Worm (Caenorhabditis elegans) whole organism, young adult: ENCODE data around the gene Y39B6A.29.

ENCODE experiments used
- B0336.3 ChIP-seq: fragments of 200-800 bp; sonication (Bioruptor generic); IDR thresholded peaks from 2 replicates; pipeline ENCODE4 v1.3.6; 2022; ENCODE audit warnings: missing genetic modification characterization, missing compliant biosample characterization
- C17E4.6 ChIP-seq: fragments of 200-800 bp; sonication (Bioruptor generic); IDR thresholded peaks from 2 replicates; pipeline ENCODE4 v1.3.6; 2022; ENCODE audit warnings: missing genetic modification reagents, missing genetic modification characterization, missing compliant biosample characterization
- D2030.7 ChIP-seq: fragments of 200-800 bp; sonication (Bioruptor generic); IDR thresholded peaks from 2 replicates; pipeline ENCODE4 v1.3.6; 2022; ENCODE audit warnings: missing genetic modification reagents, missing genetic modification characterization, missing compliant biosample characterization
- F10E7.11 ChIP-seq: sonication (generic microtip); optimal IDR thresholded peaks from 2 replicates; lab custom pipeline; 2017; ENCODE audit warnings: mild to moderate bottlenecking, missing genetic modification characterization, moderate library complexity, missing compliant biosample characterization
- F22D6.2 ChIP-seq: sonication (generic microtip); optimal IDR thresholded peaks from 2 replicates; lab custom pipeline; 2016; ENCODE audit warnings: mild to moderate bottlenecking, missing genetic modification characterization, missing compliant biosample characterization
- F49E8.2 ChIP-seq: sonication (generic microtip); optimal IDR thresholded peaks from 3 replicates; lab custom pipeline; 2017; ENCODE audit warnings: missing genetic modification characterization, mild to moderate bottlenecking, missing compliant biosample characterization, antibody characterized with exemption, moderate library complexity; ENCODE audit not compliant: insufficient read depth
- Y53G8AR.9 ChIP-seq: fragments of 200-800 bp; sonication (Bioruptor generic); conservative IDR thresholded peaks from 2 replicates; pipeline ENCODE4 v1.3.6; 2022; ENCODE audit warnings: missing genetic modification reagents, missing genetic modification characterization, missing compliant biosample characterization
- Y56A3A.18 ChIP-seq: fragments of 200-800 bp; sonication (Bioruptor generic); IDR thresholded peaks from 2 replicates; pipeline ENCODE4 v1.3.6; 2022; ENCODE audit warnings: missing genetic modification reagents, missing genetic modification characterization, missing compliant biosample characterization
- Y67H2A.10 ChIP-seq: fragments of 200-800 bp; sonication (Bioruptor generic); conservative IDR thresholded peaks from 2 replicates; pipeline ENCODE4 v1.3.6; 2022; ENCODE audit warnings: missing genetic modification reagents, missing genetic modification characterization, missing compliant biosample characterization
- Y79H2A.3 ChIP-seq: fragments of 200-800 bp; sonication (Bioruptor generic); conservative IDR thresholded peaks from 2 replicates; pipeline ENCODE4 v1.3.6; 2022; ENCODE audit warnings: missing genetic modification reagents, missing genetic modification characterization, missing compliant biosample characterization
- Y95B8A.8 ChIP-seq: fragments of 200-800 bp; sonication (Bioruptor generic); IDR thresholded peaks from 2 replicates; pipeline ENCODE4 v1.3.6; 2022; ENCODE audit warnings: missing genetic modification reagents, missing genetic modification characterization, missing compliant biosample characterization
- aptf-2 ChIP-seq: fragments of 200-800 bp; sonication (Bioruptor generic); conservative IDR thresholded peaks from 2 replicates; pipeline ENCODE4 v1.3.6; 2022; ENCODE audit warnings: missing genetic modification reagents, missing genetic modification characterization, missing compliant biosample characterization
- attf-6 ChIP-seq: fragments of 200-800 bp; sonication (Bioruptor generic); IDR thresholded peaks from 2 replicates; pipeline ENCODE4 v1.3.6; 2022; ENCODE audit warnings: missing genetic modification reagents, missing genetic modification characterization, missing compliant biosample characterization
- bed-2 ChIP-seq: fragments of 200-800 bp; sonication (Bioruptor generic); IDR thresholded peaks from 2 replicates; pipeline ENCODE4 v1.3.6; 2022; ENCODE audit warnings: missing genetic modification reagents, missing genetic modification characterization, missing compliant biosample characterization
- ccch-3 ChIP-seq: fragments of 200-800 bp; sonication (Bioruptor generic); optimal IDR thresholded peaks from 2 replicates; lab custom pipeline; 2018; ENCODE audit warnings: mild to moderate bottlenecking, missing genetic modification characterization, missing compliant biosample characterization
- cebp-1 ChIP-seq, 2 experiments: fragments of 200-800 bp in 1 of 2; sonication (Bioruptor generic) in 1 of 2; sonication (generic microtip) in 1 of 2; IDR thresholded peaks in 1 of 2; optimal IDR thresholded peaks in 1 of 2; 2 replicates each; pipeline versions ENCODE4 v1.3.6 to Lab custom; 2017 to 2022; ENCODE audit warnings: missing compliant biosample characterization in 2 of 2, missing genetic modification characterization in 2 of 2, mild to moderate bottlenecking in 1 of 2, missing genetic modification reagents in 1 of 2, moderate library complexity in 1 of 2
- ceh-27 ChIP-seq: fragments of 200-800 bp; sonication (Bioruptor generic); optimal IDR thresholded peaks from 2 replicates; lab custom pipeline; 2018; ENCODE audit warnings: mild to moderate bottlenecking, missing genetic modification characterization, moderate library complexity, missing compliant biosample characterization
- ceh-58 ChIP-seq: fragments of 200-800 bp; sonication (Bioruptor generic); IDR thresholded peaks from 2 replicates; pipeline ENCODE4 v1.3.6; 2022; ENCODE audit warnings: missing genetic modification characterization, missing compliant biosample characterization
- ceh-91 ChIP-seq: fragments of 200-800 bp; sonication (Bioruptor generic); IDR thresholded peaks from 2 replicates; pipeline ENCODE4 v1.3.6; 2022; ENCODE audit warnings: missing genetic modification reagents, missing genetic modification characterization, missing compliant biosample characterization
- dox-1 ChIP-seq: fragments of 200-800 bp; sonication (Bioruptor generic); IDR thresholded peaks from 2 replicates; pipeline ENCODE4 v1.3.6; 2022; ENCODE audit warnings: missing genetic modification reagents, missing genetic modification characterization, missing compliant biosample characterization
- dpff-1 ChIP-seq: sonication (generic microtip); optimal IDR thresholded peaks from 2 replicates; lab custom pipeline; 2017; ENCODE audit warnings: mild to moderate bottlenecking, missing genetic modification characterization, missing compliant biosample characterization
- efl-1 ChIP-seq: fragments of 150-350 bp; optimal IDR thresholded peaks from 2 replicates; lab custom pipeline; 2014; ENCODE audit warnings: missing biosample characterization, missing genetic modification reagents, missing genetic modification characterization
- egrh-3 ChIP-seq: fragments of 200-800 bp; sonication (Bioruptor generic); IDR thresholded peaks from 2 replicates; pipeline ENCODE4 v1.3.6; 2022; ENCODE audit warnings: missing genetic modification reagents, missing genetic modification characterization, missing compliant biosample characterization
- ekl-4 ChIP-seq: fragments of 200-800 bp; sonication (Bioruptor generic); IDR thresholded peaks from 2 replicates; pipeline ENCODE4 v1.3.6; 2022; ENCODE audit warnings: missing genetic modification reagents, missing genetic modification characterization, missing compliant biosample characterization
- ets-4 ChIP-seq: fragments of 200-800 bp; sonication (Bioruptor generic); optimal IDR thresholded peaks from 2 replicates; lab custom pipeline; 2018; ENCODE audit warnings: mild to moderate bottlenecking, missing genetic modification characterization, missing compliant biosample characterization
- hlh-26 ChIP-seq: fragments of 200-800 bp; sonication (Bioruptor generic); conservative IDR thresholded peaks from 2 replicates; pipeline ENCODE4 v1.3.6; 2022; ENCODE audit warnings: missing genetic modification reagents, missing genetic modification characterization, missing compliant biosample characterization
- let-526 ChIP-seq: fragments of 200-800 bp; sonication (Bioruptor generic); IDR thresholded peaks from 2 replicates; pipeline ENCODE4 v1.3.6; 2022; ENCODE audit warnings: missing genetic modification reagents, missing genetic modification characterization, missing compliant biosample characterization
- let-607 ChIP-seq, 2 experiments: fragments of 200-800 bp in 1 of 2; sonication (Bioruptor generic) in 1 of 2; sonication (generic microtip) in 1 of 2; optimal IDR thresholded peaks; 2 replicates each; lab custom pipeline; 2016 to 2018; ENCODE audit warnings: mild to moderate bottlenecking in 2 of 2, missing compliant biosample characterization in 2 of 2, missing genetic modification characterization in 2 of 2, moderate library complexity in 2 of 2, missing genotype in 1 of 2
- madf-3 ChIP-seq: fragments of 200-800 bp; sonication (Bioruptor generic); IDR thresholded peaks from 2 replicates; pipeline ENCODE4 v1.3.6; 2022; ENCODE audit warnings: missing genetic modification reagents, missing genetic modification characterization, missing compliant biosample characterization
- mcd-1 ChIP-seq: fragments of 200-800 bp; sonication (Bioruptor generic); IDR thresholded peaks from 2 replicates; pipeline ENCODE4 v1.3.6; 2022; ENCODE audit warnings: missing genetic modification reagents, missing genetic modification characterization, missing compliant biosample characterization
- mes-4 ChIP-seq: sonication (generic microtip); optimal IDR thresholded peaks from 2 replicates; lab custom pipeline; 2016; ENCODE audit warnings: missing genotype, missing genetic modification characterization, missing compliant biosample characterization
- nfya-1 ChIP-seq: sonication (generic microtip); optimal IDR thresholded peaks from 2 replicates; lab custom pipeline; 2017; ENCODE audit warnings: antibody characterized with exemption, missing compliant biosample characterization, missing genetic modification characterization, borderline replicate concordance; ENCODE audit not compliant: insufficient read depth
- pha-4 ChIP-seq: fragments of 150-350 bp; sonication (generic microtip); optimal IDR thresholded peaks from 2 replicates; lab custom pipeline; 2014; ENCODE audit warnings: missing biosample characterization, missing genetic modification reagents, missing genetic modification characterization
- rpc-1 ChIP-seq, 2 experiments: fragments of 150-350 bp in 1 of 2; sonication (generic microtip) in 1 of 2; optimal IDR thresholded peaks; 2 replicates each; lab custom pipeline; 2014 to 2018; ENCODE audit warnings: missing biosample characterization in 1 of 2, missing genetic modification characterization in 1 of 2, missing genetic modification reagents in 1 of 2, missing genotype in 1 of 2
- snpc-1.1 ChIP-seq: sonication (generic microtip); optimal IDR thresholded peaks from 2 replicates; lab custom pipeline; 2017; ENCODE audit warnings: missing genetic modification characterization, mild to moderate bottlenecking, missing compliant biosample characterization, antibody characterized with exemption, moderate library complexity, missing genotype, missing genetic modification reagents; ENCODE audit not compliant: insufficient read depth
- snpc-1.3 ChIP-seq: sonication (generic microtip); optimal IDR thresholded peaks from 2 replicates; lab custom pipeline; 2017; ENCODE audit warnings: missing genetic modification characterization, mild to moderate bottlenecking, missing compliant biosample characterization, antibody characterized with exemption, moderate library complexity, missing genotype, missing genetic modification reagents; ENCODE audit not compliant: insufficient read depth
- snpc-4 ChIP-seq, 5 experiments: fragments of 150-350 bp in 1 of 5; sonication (generic microtip) in 4 of 5; optimal IDR thresholded peaks; 2 replicates each; lab custom pipeline; 2014 to 2018; ENCODE audit warnings: missing genetic modification characterization in 5 of 5, missing biosample characterization in 3 of 5, antibody characterized with exemption in 2 of 5, mild to moderate bottlenecking in 2 of 5, missing compliant biosample characterization in 2 of 5, missing genotype in 2 of 5, moderate library complexity in 2 of 5, missing genetic modification reagents in 1 of 5
- somi-1 ChIP-seq: fragments of 200-800 bp; sonication (Bioruptor generic); optimal IDR thresholded peaks from 2 replicates; lab custom pipeline; 2018; ENCODE audit warnings: mild to moderate bottlenecking, missing genetic modification characterization, missing compliant biosample characterization
- tlf-1 ChIP-seq: fragments of 200-800 bp; sonication (Bioruptor generic); optimal IDR thresholded peaks from 2 replicates; lab custom pipeline; 2018; ENCODE audit warnings: mild to moderate bottlenecking, missing genetic modification characterization, missing compliant biosample characterization
- xnd-1 ChIP-seq: sonication (generic microtip); optimal IDR thresholded peaks from 2 replicates; lab custom pipeline; 2016; ENCODE audit warnings: missing genotype, missing genetic modification reagents, missing genetic modification characterization, missing compliant biosample characterization
- ztf-18 ChIP-seq: sonication (generic microtip); optimal IDR thresholded peaks from 2 replicates; lab custom pipeline; 2016; ENCODE audit warnings: missing genotype, mild to moderate bottlenecking, missing genetic modification characterization, missing compliant biosample characterization
- ztf-28 ChIP-seq: fragments of 200-800 bp; sonication (Bioruptor generic); IDR thresholded peaks from 2 replicates; pipeline ENCODE4 v1.3.6; 2022; ENCODE audit warnings: missing genetic modification reagents, missing genetic modification characterization, missing compliant biosample characterization

Gene Y39B6A.29

ce11 chrV:19050438-19050837 is 25.9 kb upstream of the Y39B6A.29 start, which contains the start of gene asp-1 (continued):
- TF ChIP-seq snpc-1.3 (tag; lab: Kevin White, UChicago) (no peak), ets-4 (GFP tag; lab: Kevin White, UChicago) (no peak), somi-1 (GFP tag; lab: Kevin White, UChicago) (no peak), let-526 (GFP tag; lab: Robert Waterston, UW) (no peak), ccch-3 (no peak), dpff-1 (tag; lab: Kevin White, UChicago) (no peak)

ce11 chrV:19049140-19050092 is 24.8 kb upstream of the Y39B6A.29 start:
- no peak for TF ChIP-seq nfya-1 (tag; lab: Kevin White, UChicago)
- TF ChIP-seq mes-4 (tag; lab: Kevin White, UChicago) = no peak
- TF ChIP-seq ztf-18 (tag; lab: Kevin White, UChicago) = no peak
- TF ChIP-seq Y53G8AR.9 = 0 out of 2 replicates have a peak, but pooled peaks have one; percentile 52
- TF ChIP-seq aptf-2 (GFP tag; lab: Robert Waterston, UW) = no peak
- TF ChIP-seq Y67H2A.10 (GFP tag; lab: Robert Waterston, UW) = no peak
- no peak for TF ChIP-seq ceh-91 (GFP tag; lab: Robert Waterston, UW)
- TF ChIP-seq D2030.7 (GFP tag; lab: Robert Waterston, UW) = no peak
- TF ChIP-seq mcd-1 (GFP tag; lab: Robert Waterston, UW) = no peak
- TF ChIP-seq pha-4 (tag; lab: Kevin White, UChicago) = no peak
- no peak for TF ChIP-seq attf-6 (GFP tag; lab: Robert Waterston, UW)
- TF ChIP-seq ekl-4 (GFP tag; lab: Robert Waterston, UW) = no peak
- no peak for TF ChIP-seq dox-1
- TF ChIP-seq C17E4.6 = no peak
- no peak for TF ChIP-seq tlf-1 (GFP tag; lab: Kevin White, UChicago)
- TF ChIP-seq rpc-1 (optimal IDR thresholded peaks at IDR 0.05; lab: Kevin White, UChicago) = no peak
- no peak for TF ChIP-seq rpc-1 (tag; optimal IDR thresholded peaks at IDR 0.05; lab: Kevin White, UChicago)
- no peak for TF ChIP-seq efl-1
- TF ChIP-seq xnd-1 = no peak
- no peak for TF ChIP-seq snpc-4 (GFP tag; optimal IDR thresholded peaks at IDR 0.05; lab: Kevin White, UChicago)
- TF ChIP-seq snpc-4 (tag; optimal IDR thresholded peaks at IDR 0.05; lab: Kevin White, UChicago) = no peak
- 0 out of 2 replicates have a peak, but pooled peaks have one; percentile 48 for TF ChIP-seq Y79H2A.3 (GFP tag; lab: Robert Waterston, UW)
- no peak for TF ChIP-seq F10E7.11 (tag; lab: Kevin White, UChicago)
- TF ChIP-seq egrh-3 (GFP tag; lab: Robert Waterston, UW) = no peak
- peak; percentile 56; the same call in 1 of the 2 replicates for TF ChIP-seq B0336.3
- TF ChIP-seq ztf-28 = no peak
- TF ChIP-seq snpc-1.1 (tag; lab: Kevin White, UChicago) = no peak
- TF ChIP-seq F49E8.2 (tag; lab: Kevin White, UChicago) = no peak
- TF ChIP-seq Y95B8A.8 = 0 out of 2 replicates have a peak, but pooled peaks have one; percentile 50
- no peak for TF ChIP-seq bed-2 (GFP tag; lab: Robert Waterston, UW)
- TF ChIP-seq ceh-27 (GFP tag; lab: Kevin White, UChicago) = no peak
- TF ChIP-seq hlh-26 (GFP tag; lab: Robert Waterston, UW) = no peak
- no peak for TF ChIP-seq let-607 (tag; optimal IDR thresholded peaks at IDR 0.05; lab: Kevin White, UChicago)
- TF ChIP-seq Y56A3A.18 (GFP tag; lab: Robert Waterston, UW) = peak; percentile 37; the same call in 1 of the 2 replicates
- TF ChIP-seq ceh-58 (GFP tag; lab: Robert Waterston, UW) = no peak
- no peak for TF ChIP-seq cebp-1 (GFP tag; IDR thresholded peaks at IDR 0.05; lab: Robert Waterston, UW)
- peak; percentile 32 for TF ChIP-seq cebp-1 (tag; optimal IDR thresholded peaks at IDR 0.05; lab: Kevin White, UChicago)
- TF ChIP-seq F22D6.2 (tag; lab: Kevin White, UChicago) = no peak
- TF ChIP-seq madf-3 (GFP tag; lab: Robert Waterston, UW) = no peak
